Worm (Caenorhabditis elegans) whole organism, L1 larva: ENCODE measurements around the gene vars-1.
A peak's percentile ranks its signal among the peaks of the same experiment; 100 is the strongest.

Source experiments
- C34B4.2 ChIP-seq: sonication (generic microtip); optimal IDR thresholded peaks from 2 replicates; lab custom pipeline; 2017; ENCODE audit warnings: mild to moderate bottlenecking, missing genetic modification characterization, missing compliant biosample characterization
- Y116A8C.19 ChIP-seq: sonication (generic microtip); optimal IDR thresholded peaks from 2 replicates; lab custom pipeline; 2016; ENCODE audit warnings: missing compliant biosample characterization, missing genetic modification characterization, borderline replicate concordance
- aha-1 ChIP-seq: fragments of 150-350 bp; optimal IDR thresholded peaks from 2 replicates; lab custom pipeline; 2014; ENCODE audit warnings: missing biosample characterization, missing genetic modification characterization
- aly-2 ChIP-seq: fragments of 150-350 bp; optimal IDR thresholded peaks from 2 replicates; lab custom pipeline; 2014; ENCODE audit warnings: missing biosample characterization, missing genetic modification characterization
- blmp-1 ChIP-seq: fragments of 150-350 bp; optimal IDR thresholded peaks from 2 replicates; lab custom pipeline; 2014; ENCODE audit warnings: missing biosample characterization, missing genetic modification characterization
- ceh-8 ChIP-seq: fragments of 200-800 bp; sonication (Bioruptor generic); optimal IDR thresholded peaks from 2 replicates; lab custom pipeline; 2018; ENCODE audit warnings: mild to moderate bottlenecking, missing genetic modification characterization, moderate library complexity, missing compliant biosample characterization
- ces-1 ChIP-seq: fragments of 150-350 bp; optimal IDR thresholded peaks from 2 replicates; lab custom pipeline; 2014; ENCODE audit warnings: missing biosample characterization, missing genetic modification reagents, missing genetic modification characterization
- efl-3 ChIP-seq: fragments of 200-800 bp; sonication (Bioruptor generic); optimal IDR thresholded peaks from 2 replicates; lab custom pipeline; 2018; ENCODE audit warnings: mild to moderate bottlenecking, missing genetic modification characterization, missing compliant biosample characterization
- egl-13 ChIP-seq: sonication (generic microtip); optimal IDR thresholded peaks from 2 replicates; lab custom pipeline; 2016; ENCODE audit warnings: missing genotype, missing genetic modification reagents, missing genetic modification characterization, missing compliant biosample characterization
- elt-2 ChIP-seq: sonication (generic microtip); optimal IDR thresholded peaks from 2 replicates; lab custom pipeline; 2016; ENCODE audit warnings: missing genetic modification characterization, mild to moderate bottlenecking, inconsistent platforms, missing compliant biosample characterization, missing genetic modification reagents
- elt-3 ChIP-seq, 6 experiments: fragments of 150-350 bp in 1 of 6; sonication (generic microtip); optimal IDR thresholded peaks; 2 replicates each; lab custom pipeline; 2017 to 2018; ENCODE audit warnings: missing biosample characterization in 6 of 6, missing genetic modification characterization in 6 of 6, inconsistent platforms in 1 of 6
- ets-5 ChIP-seq: fragments of 200-800 bp; sonication (Bioruptor generic); IDR thresholded peaks from 2 replicates; pipeline ENCODE4 v1.3.6; 2022; ENCODE audit warnings: missing genetic modification characterization, missing compliant biosample characterization
- fkh-4 ChIP-seq: sonication (generic microtip); optimal IDR thresholded peaks from 2 replicates; lab custom pipeline; 2016; ENCODE audit warnings: missing compliant biosample characterization, missing genetic modification characterization, borderline replicate concordance
- fkh-8 ChIP-seq: sonication (generic microtip); optimal IDR thresholded peaks from 2 replicates; lab custom pipeline; 2016; ENCODE audit warnings: mild to moderate bottlenecking, missing genetic modification characterization, missing compliant biosample characterization
- fos-1 ChIP-seq: fragments of 150-350 bp; optimal IDR thresholded peaks from 2 replicates; lab custom pipeline; 2014; ENCODE audit warnings: missing biosample characterization, missing genetic modification characterization
- hlh-17 ChIP-seq: fragments of 200-800 bp; sonication (Bioruptor generic); optimal IDR thresholded peaks from 2 replicates; lab custom pipeline; 2018; ENCODE audit warnings: missing genetic modification characterization, mild to moderate bottlenecking, missing compliant biosample characterization, moderate library complexity, borderline replicate concordance
- irx-1 ChIP-seq: sonication (generic microtip); optimal IDR thresholded peaks from 2 replicates; lab custom pipeline; 2016; ENCODE audit warnings: missing genetic modification characterization, missing compliant biosample characterization
- isw-1 ChIP-seq: fragments of 200-800 bp; sonication (Bioruptor generic); IDR thresholded peaks from 2 replicates; pipeline ENCODE4 v1.3.6; 2022; ENCODE audit warnings: missing genetic modification characterization, missing compliant biosample characterization
- jun-1 ChIP-seq: fragments of 150-350 bp; optimal IDR thresholded peaks from 2 replicates; lab custom pipeline; 2014; ENCODE audit warnings: missing biosample characterization, missing genetic modification reagents, missing genetic modification characterization
- lin-13 ChIP-seq: fragments of 150-350 bp; optimal IDR thresholded peaks from 2 replicates; lab custom pipeline; 2014; ENCODE audit warnings: missing biosample characterization, missing genetic modification reagents, missing genetic modification characterization
- lin-14 ChIP-seq: fragments of 200-800 bp; sonication (Bioruptor generic); optimal IDR thresholded peaks from 2 replicates; lab custom pipeline; 2018; ENCODE audit warnings: mild to moderate bottlenecking, missing genetic modification characterization, moderate library complexity, missing compliant biosample characterization
- lin-15B ChIP-seq: fragments of 150-350 bp; sonication (generic microtip); optimal IDR thresholded peaks from 3 replicates; lab custom pipeline; 2014; ENCODE audit warnings: missing biosample characterization, missing genetic modification characterization
- lin-35 ChIP-seq, 2 experiments: fragments of 150-350 bp; optimal IDR thresholded peaks; 2 replicates each; lab custom pipeline; 2014; ENCODE audit warnings: missing biosample characterization in 2 of 2, missing genetic modification characterization in 2 of 2, missing genetic modification reagents in 2 of 2
- mdl-1 ChIP-seq, 2 experiments: fragments of 150-350 bp; optimal IDR thresholded peaks; 2 replicates each; lab custom pipeline; 2014 to 2017; ENCODE audit warnings: missing biosample characterization in 2 of 2, missing genetic modification characterization in 2 of 2, inconsistent platforms in 1 of 2
- nhr-19 ChIP-seq: fragments of 200-800 bp; sonication (Bioruptor generic); conservative IDR thresholded peaks from 2 replicates; pipeline ENCODE4 v1.3.6; 2022; ENCODE audit warnings: missing genetic modification characterization, missing compliant biosample characterization
- nhr-20 ChIP-seq: sonication (generic microtip); optimal IDR thresholded peaks from 2 replicates; lab custom pipeline; 2016; ENCODE audit warnings: mild to moderate bottlenecking, missing genetic modification characterization, missing compliant biosample characterization
- nhr-237 ChIP-seq: fragments of 150-350 bp; optimal IDR thresholded peaks from 2 replicates; lab custom pipeline; 2014; ENCODE audit warnings: missing biosample characterization, missing genetic modification characterization
- nhr-28 ChIP-seq: fragments of 150-350 bp; optimal IDR thresholded peaks from 2 replicates; lab custom pipeline; 2014; ENCODE audit warnings: missing biosample characterization, missing genetic modification characterization
- nhr-76 ChIP-seq: sonication (generic microtip); optimal IDR thresholded peaks from 2 replicates; lab custom pipeline; 2017; ENCODE audit warnings: missing biosample characterization, missing genetic modification characterization
- pag-3 ChIP-seq: sonication (generic microtip); optimal IDR thresholded peaks from 2 replicates; lab custom pipeline; 2017; ENCODE audit warnings: missing genetic modification characterization, mild to moderate bottlenecking, missing compliant biosample characterization, antibody characterized with exemption, borderline replicate concordance; ENCODE audit not compliant: insufficient read depth
- pax-3 ChIP-seq: fragments of 200-800 bp; sonication (Bioruptor generic); optimal IDR thresholded peaks from 2 replicates; lab custom pipeline; 2018; ENCODE audit warnings: mild to moderate bottlenecking, missing genetic modification characterization, moderate library complexity, missing compliant biosample characterization
- pqm-1 ChIP-seq: sonication (generic microtip); optimal IDR thresholded peaks from 3 replicates; lab custom pipeline; 2017; ENCODE audit warnings: missing biosample characterization, missing genetic modification characterization
- rnt-1 ChIP-seq: sonication (generic microtip); optimal IDR thresholded peaks from 2 replicates; lab custom pipeline; 2016; ENCODE audit warnings: mild to moderate bottlenecking, missing genetic modification characterization, moderate library complexity, missing compliant biosample characterization
- skn-1 ChIP-seq: fragments of 150-350 bp; optimal IDR thresholded peaks from 2 replicates; lab custom pipeline; 2014; ENCODE audit warnings: missing biosample characterization, missing genetic modification characterization
- snpc-4 ChIP-seq: fragments of 150-350 bp; optimal IDR thresholded peaks from 2 replicates; lab custom pipeline; 2014; ENCODE audit warnings: missing biosample characterization, missing genetic modification characterization
- tlp-1 ChIP-seq: fragments of 150-350 bp; optimal IDR thresholded peaks from 2 replicates; lab custom pipeline; 2014; ENCODE audit warnings: missing biosample characterization, missing genetic modification characterization
- unc-30 ChIP-seq: sonication (generic microtip); optimal IDR thresholded peaks from 2 replicates; lab custom pipeline; 2017; ENCODE audit warnings: missing biosample characterization, missing genetic modification characterization
- zag-1 ChIP-seq: fragments of 150-350 bp; optimal IDR thresholded peaks from 2 replicates; lab custom pipeline; 2014; ENCODE audit warnings: missing biosample characterization, missing genetic modification characterization

The vars-1 gene

DNA sequence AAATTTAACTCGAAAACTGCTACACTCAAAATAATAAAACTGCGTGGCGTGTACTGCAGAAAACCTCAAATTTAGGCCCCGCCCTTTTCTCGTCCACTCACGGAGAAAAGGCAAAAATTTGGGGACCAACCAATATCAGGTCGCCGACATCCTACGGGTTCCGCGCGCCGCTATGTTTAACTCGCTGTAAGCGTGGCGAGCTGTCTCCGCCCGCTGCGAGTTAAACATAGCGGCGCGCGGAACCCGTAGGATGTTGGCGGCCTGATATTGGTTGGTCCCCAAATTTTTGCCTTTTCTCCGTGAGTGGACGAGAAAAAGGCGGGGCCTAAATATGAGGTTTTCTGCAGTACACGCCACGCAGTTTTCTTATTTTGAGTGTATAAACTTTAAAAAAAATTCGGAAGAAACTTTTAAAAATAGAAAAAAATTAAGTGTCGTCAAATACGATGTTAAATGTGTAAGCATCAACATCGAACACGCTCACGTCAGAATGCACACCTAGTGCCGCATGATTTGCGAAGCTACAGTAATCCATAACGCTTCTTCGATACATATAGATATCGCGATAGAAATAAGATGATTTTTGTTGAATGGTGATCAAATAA, 16.4 kb upstream of the vars-1 start:
- peak; percentile 67 for TF ChIP-seq snpc-4 (tag; lab: Kevin White, UChicago)

DNA sequence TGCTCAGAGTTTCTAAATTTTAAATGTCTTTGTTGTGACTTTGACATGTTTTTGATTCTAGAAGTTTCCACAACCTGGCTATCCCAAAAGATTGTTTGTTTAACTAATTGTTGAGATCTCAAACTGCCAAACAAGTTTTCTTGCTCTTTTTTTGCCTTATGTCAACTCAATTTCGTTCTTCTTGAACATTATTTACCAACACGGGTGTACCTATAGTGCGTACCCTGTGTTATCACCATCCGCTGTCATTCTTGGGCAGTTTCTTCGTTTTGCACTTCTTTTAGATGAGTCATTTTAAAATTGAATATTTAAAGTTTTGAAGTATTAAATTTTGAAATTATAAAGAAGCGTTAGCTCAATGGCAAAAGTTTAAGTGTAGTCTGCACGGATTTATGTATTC, 14.3 kb upstream of the vars-1 start, which contains the start of gene sptl-2:
Gene sptl-2 (plus strand): TSS at position 280 of the 400 bp plus-strand sequence.
- no peak for TF ChIP-seq aha-1
- TF ChIP-seq lin-35 (GFP tag; optimal IDR thresholded peaks at IDR 0.05; lab: Kevin White, UChicago): no peak
- TF ChIP-seq fos-1 (tag; lab: Kevin White, UChicago): no peak
- no peak for TF ChIP-seq hlh-17 (GFP tag; lab: Kevin White, UChicago)
- TF ChIP-seq C34B4.2 (tag; lab: Kevin White, UChicago): no peak
- TF ChIP-seq egl-13 (tag; lab: Kevin White, UChicago): no peak
- no peak for TF ChIP-seq lin-13
- TF ChIP-seq nhr-19 (GFP tag; lab: Robert Waterston, UW): no peak
- TF ChIP-seq blmp-1: no peak
- TF ChIP-seq irx-1 (tag; lab: Kevin White, UChicago): no peak
- no peak for TF ChIP-seq rnt-1 (tag; lab: Kevin White, UChicago)
- TF ChIP-seq elt-3 (tag; optimal IDR thresholded peaks at IDR 0.05; lab: Kevin White, UChicago): no peak
- no peak for TF ChIP-seq lin-15B (tag; lab: Kevin White, UChicago)
- TF ChIP-seq aly-2 (tag; lab: Kevin White, UChicago): no peak
- TF ChIP-seq nhr-237: no peak
- TF ChIP-seq skn-1 (tag; lab: Kevin White, UChicago): no peak
- no peak for TF ChIP-seq unc-30 (tag; lab: Kevin White, UChicago)

DNA sequence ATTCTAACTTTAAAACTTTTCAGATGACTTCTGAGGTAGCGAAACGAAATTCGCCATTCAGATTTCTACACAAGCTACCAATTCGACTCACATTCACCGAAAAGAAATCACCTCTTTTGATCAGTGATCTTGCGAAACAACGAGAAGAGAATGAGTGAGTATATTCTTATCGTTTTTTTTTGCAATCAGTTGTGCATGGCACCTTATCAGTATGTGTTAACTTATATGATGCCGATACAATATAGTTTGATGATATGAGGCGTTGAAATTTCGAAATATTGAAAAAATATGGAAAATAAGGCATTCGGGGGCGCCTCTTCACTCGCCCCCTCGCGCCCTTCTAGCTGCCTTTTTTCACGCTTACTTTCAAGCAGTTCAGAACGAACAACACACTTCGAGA, 13.3 kb upstream of the vars-1 start:
- TF ChIP-seq ces-1: no peak
- no peak for TF ChIP-seq ets-5 (GFP tag; lab: Robert Waterston, UW)
- TF ChIP-seq nhr-20 (tag; lab: Kevin White, UChicago): peak; percentile 43
- TF ChIP-seq fkh-8 (tag; lab: Kevin White, UChicago): no peak
- TF ChIP-seq elt-2 (tag; lab: Kevin White, UChicago): peak; percentile 75
- TF ChIP-seq isw-1 (GFP tag; lab: Robert Waterston, UW): no peak
- TF ChIP-seq fkh-4 (tag; lab: Kevin White, UChicago): no peak
- no peak for TF ChIP-seq pax-3
- TF ChIP-seq aly-2 (tag; lab: Kevin White, UChicago): no peak
- peak; percentile 58 for TF ChIP-seq tlp-1 (tag; lab: Kevin White, UChicago)
- TF ChIP-seq pag-3 (tag; lab: Kevin White, UChicago): no peak
- TF ChIP-seq nhr-28 (tag; lab: Kevin White, UChicago): no peak
- TF ChIP-seq Y116A8C.19 (tag; lab: Kevin White, UChicago): no peak
- peak in 1 of 2 experiments; percentile 23 for TF ChIP-seq lin-35 (GFP tag; optimal IDR thresholded peaks at IDR 0.05; lab: Kevin White, UChicago)
- no peak for TF ChIP-seq nhr-237
- TF ChIP-seq zag-1: no peak
- TF ChIP-seq lin-14: no peak
- no peak for TF ChIP-seq lin-13
- TF ChIP-seq jun-1 (tag; lab: Kevin White, UChicago): peak; percentile 14
- no peak for TF ChIP-seq mdl-1 (tag; optimal IDR thresholded peaks at IDR 0.05; lab: Kevin White, UChicago)
- TF ChIP-seq pqm-1 (tag; lab: Kevin White, UChicago): peak; percentile 67
- TF ChIP-seq elt-3 (tag; optimal IDR thresholded peaks at IDR 0.05; lab: Kevin White, UChicago): no peak
- no peak for TF ChIP-seq nhr-76
- TF ChIP-seq blmp-1: no peak
- TF ChIP-seq ceh-8: no peak
- TF ChIP-seq efl-3 (GFP tag; lab: Kevin White, UChicago): no peak
- TF ChIP-seq rnt-1 (tag; lab: Kevin White, UChicago): no peak
